Worm (Caenorhabditis elegans) whole organism, mixed stage, embryonic: ENCODE data around the gene lbp-4.

Experiments
- M03D4.4 ChIP-seq: sonication (generic microtip); optimal IDR thresholded peaks from 2 replicates; lab custom pipeline; 2017; ENCODE audit warnings: mild to moderate bottlenecking, missing genetic modification characterization, missing compliant biosample characterization
- bed-3 ChIP-seq: fragments of 200-800 bp; sonication (Bioruptor generic); optimal IDR thresholded peaks from 3 replicates; lab custom pipeline; 2018; ENCODE audit warnings: mild to moderate bottlenecking, missing genetic modification characterization, moderate library complexity, missing compliant biosample characterization
- blmp-1 ChIP-seq: fragments of 150-350 bp; optimal IDR thresholded peaks from 2 replicates; lab custom pipeline; 2014; ENCODE audit warnings: missing biosample characterization, missing genetic modification characterization
- ceh-83 ChIP-seq: fragments of 200-800 bp; sonication (Bioruptor generic); optimal IDR thresholded peaks from 2 replicates; lab custom pipeline; 2018; ENCODE audit warnings: mild to moderate bottlenecking, missing genetic modification characterization, missing compliant biosample characterization
- ces-1 ChIP-seq: fragments of 150-350 bp; optimal IDR thresholded peaks from 2 replicates; lab custom pipeline; 2014; ENCODE audit warnings: missing biosample characterization, missing genetic modification reagents, missing genetic modification characterization
- cnd-1 ChIP-seq: fragments of 200-800 bp; sonication (Bioruptor generic); optimal IDR thresholded peaks from 2 replicates; lab custom pipeline; 2018; ENCODE audit warnings: mild to moderate bottlenecking, missing genetic modification characterization, missing compliant biosample characterization
- elt-1 ChIP-seq: sonication (generic microtip); optimal IDR thresholded peaks from 2 replicates; lab custom pipeline; 2017; ENCODE audit warnings: missing genetic modification characterization, mild to moderate bottlenecking, missing compliant biosample characterization, antibody characterized with exemption, moderate library complexity, borderline replicate concordance; ENCODE audit not compliant: insufficient read depth
- elt-3 ChIP-seq: fragments of 150-350 bp; optimal IDR thresholded peaks from 2 replicates; lab custom pipeline; 2014; ENCODE audit warnings: missing biosample characterization, missing genetic modification characterization
- ham-2 ChIP-seq: fragments of 200-800 bp; sonication (Bioruptor generic); optimal IDR thresholded peaks from 2 replicates; lab custom pipeline; 2018; ENCODE audit warnings: mild to moderate bottlenecking, missing genetic modification characterization, missing compliant biosample characterization
- hlh-1 ChIP-seq: fragments of 150-350 bp; optimal IDR thresholded peaks from 2 replicates; lab custom pipeline; 2014; ENCODE audit warnings: missing biosample characterization, missing genetic modification reagents, missing genetic modification characterization
- lin-13 ChIP-seq: fragments of 150-350 bp; optimal IDR thresholded peaks from 2 replicates; lab custom pipeline; 2014; ENCODE audit warnings: missing biosample characterization, missing genetic modification characterization
- lin-32 ChIP-seq: fragments of 200-800 bp; sonication (Bioruptor generic); optimal IDR thresholded peaks from 2 replicates; lab custom pipeline; 2018; ENCODE audit warnings: mild to moderate bottlenecking, missing genetic modification characterization, missing compliant biosample characterization
- lsy-2 ChIP-seq: fragments of 150-350 bp; optimal IDR thresholded peaks from 2 replicates; lab custom pipeline; 2014; ENCODE audit warnings: missing biosample characterization, missing genetic modification characterization
- mab-5 ChIP-seq: fragments of 150-350 bp; optimal IDR thresholded peaks from 2 replicates; lab custom pipeline; 2014; ENCODE audit warnings: missing biosample characterization, missing genetic modification characterization
- mep-1 ChIP-seq: fragments of 150-350 bp; optimal IDR thresholded peaks from 2 replicates; lab custom pipeline; 2017; ENCODE audit warnings: missing biosample characterization, missing genetic modification reagents, missing genetic modification characterization, inconsistent platforms
- mls-2 ChIP-seq: sonication (generic microtip); optimal IDR thresholded peaks from 2 replicates; lab custom pipeline; 2016; ENCODE audit warnings: mild to moderate bottlenecking, missing genetic modification characterization, moderate library complexity, missing compliant biosample characterization
- nhr-12 ChIP-seq: fragments of 150-350 bp; optimal IDR thresholded peaks from 2 replicates; lab custom pipeline; 2014; ENCODE audit warnings: missing biosample characterization, missing genetic modification characterization
- nhr-2 ChIP-seq: fragments of 150-350 bp; optimal IDR thresholded peaks from 2 replicates; lab custom pipeline; 2014; ENCODE audit warnings: missing biosample characterization, missing genetic modification characterization
- nhr-237 ChIP-seq: fragments of 150-350 bp; optimal IDR thresholded peaks from 2 replicates; lab custom pipeline; 2014; ENCODE audit warnings: missing biosample characterization, missing genetic modification characterization
- nhr-28 ChIP-seq: fragments of 150-350 bp; optimal IDR thresholded peaks from 2 replicates; lab custom pipeline; 2014; ENCODE audit warnings: missing biosample characterization, missing genetic modification characterization
- nhr-76 ChIP-seq: sonication (generic microtip); optimal IDR thresholded peaks from 2 replicates; lab custom pipeline; 2017; ENCODE audit warnings: missing biosample characterization, missing genetic modification characterization
- pha-4 ChIP-seq: fragments of 150-350 bp; optimal IDR thresholded peaks from 2 replicates; lab custom pipeline; 2018; ENCODE audit warnings: missing biosample characterization, missing genetic modification reagents, missing genetic modification characterization
- sem-2 ChIP-seq: fragments of 200-800 bp; sonication (Bioruptor generic); optimal IDR thresholded peaks from 2 replicates; lab custom pipeline; 2018; ENCODE audit warnings: mild to moderate bottlenecking, missing genetic modification characterization, missing compliant biosample characterization
- snpc-4 ChIP-seq: fragments of 150-350 bp; optimal IDR thresholded peaks from 2 replicates; lab custom pipeline; 2014; ENCODE audit warnings: missing biosample characterization, missing genetic modification characterization
- tbx-8 ChIP-seq: fragments of 200-800 bp; sonication (Bioruptor generic); optimal IDR thresholded peaks from 2 replicates; lab custom pipeline; 2018; ENCODE audit warnings: mild to moderate bottlenecking, missing genetic modification characterization, moderate library complexity, missing compliant biosample characterization
- unc-120 ChIP-seq: sonication (generic microtip); optimal IDR thresholded peaks from 2 replicates; lab custom pipeline; 2017; ENCODE audit warnings: missing genetic modification characterization, missing compliant biosample characterization; ENCODE audit not compliant: poor library complexity, severe bottlenecking
- unc-62 ChIP-seq: fragments of 150-350 bp; optimal IDR thresholded peaks from 2 replicates; lab custom pipeline; 2014; ENCODE audit warnings: missing biosample characterization, missing genetic modification reagents, missing genetic modification characterization
- zip-8 ChIP-seq: fragments of 150-350 bp; optimal IDR thresholded peaks from 2 replicates; lab custom pipeline; 2014; ENCODE audit warnings: missing biosample characterization, missing genetic modification characterization
- ztf-11 ChIP-seq: fragments of 150-350 bp; optimal IDR thresholded peaks from 2 replicates; lab custom pipeline; 2014; ENCODE audit warnings: missing biosample characterization, missing genetic modification characterization

Gene lbp-4

ce11 chrV:7853900-7854299, 33.5 kb downstream of the lbp-4 start:
- TF ChIP-seq mep-1 (tag; lab: Kevin White, UChicago) (peak; percentile 27), lin-13 (no peak), ces-1 (GFP tag; lab: Kevin White, UChicago) (peak; percentile 11), ceh-83 (GFP tag; lab: Kevin White, UChicago) (no peak), tbx-8 (GFP tag; lab: Kevin White, UChicago) (no peak)

DNA sequence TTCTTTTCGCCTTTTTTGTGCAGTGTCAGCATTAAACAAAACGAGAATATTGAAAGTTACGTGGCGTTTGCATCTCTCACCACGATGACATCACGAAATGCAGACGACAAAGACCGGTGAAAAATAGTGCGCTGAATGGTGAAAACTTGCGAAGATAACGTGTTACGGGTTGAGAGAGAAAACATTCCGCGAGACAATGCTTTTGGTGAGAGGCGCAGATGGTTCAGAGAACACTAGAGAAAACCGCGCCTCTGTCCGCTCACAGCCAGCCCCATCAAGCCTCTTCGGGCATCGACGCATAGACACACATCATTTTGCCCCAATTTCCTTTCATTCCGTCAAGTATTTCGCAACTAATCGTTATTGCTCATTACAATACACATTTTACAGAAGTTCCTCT, 34.2 kb downstream of the lbp-4 start, which contains the start of the genes C37C3.9 and C37C3.18:
C37C3.9 (minus strand) TSS at position 98 of the 400 bp plus-strand sequence.
C37C3.18 (plus strand) TSS at position 391 of the 400 bp plus-strand sequence.
- TF ChIP-seq lin-13 (no peak), elt-3 (tag; lab: Kevin White, UChicago) (no peak), mep-1 (tag; lab: Kevin White, UChicago) (peak; percentile 58), elt-1 (no peak), ces-1 (GFP tag; lab: Kevin White, UChicago) (peak; percentile 49), blmp-1 (peak; percentile 2), unc-120 (peak; percentile 47), unc-62 (GFP tag; lab: Kevin White, UChicago) (peak; percentile 46), lsy-2 (tag; lab: Kevin White, UChicago) (peak; percentile 51), ham-2 (GFP tag; lab: Kevin White, UChicago) (peak; percentile 66), pha-4 (tag; lab: Kevin White, UChicago) (peak; percentile 75), nhr-237 (tag; lab: Kevin White, UChicago) (peak; percentile 49)

- TF ChIP-seq pha-4 (tag; lab: Kevin White, UChicago), result no peak
- TF ChIP-seq hlh-1 (tag; lab: Kevin White, UChicago), result no peak
- no peak for TF ChIP-seq mab-5
- TF ChIP-seq M03D4.4 (tag; lab: Kevin White, UChicago), result no peak
- TF ChIP-seq unc-120, result no peak
- TF ChIP-seq nhr-237 (tag; lab: Kevin White, UChicago), result no peak
- TF ChIP-seq, all 35 proteins: peak for 0
These were observed 35.1 kb downstream of the lbp-4 start, which contains the start of gene C37C3.2 for ce11 chrV:7855382-7855994. TSS of gene C37C3.2 (plus strand) at chrV:7855944.

DNA sequence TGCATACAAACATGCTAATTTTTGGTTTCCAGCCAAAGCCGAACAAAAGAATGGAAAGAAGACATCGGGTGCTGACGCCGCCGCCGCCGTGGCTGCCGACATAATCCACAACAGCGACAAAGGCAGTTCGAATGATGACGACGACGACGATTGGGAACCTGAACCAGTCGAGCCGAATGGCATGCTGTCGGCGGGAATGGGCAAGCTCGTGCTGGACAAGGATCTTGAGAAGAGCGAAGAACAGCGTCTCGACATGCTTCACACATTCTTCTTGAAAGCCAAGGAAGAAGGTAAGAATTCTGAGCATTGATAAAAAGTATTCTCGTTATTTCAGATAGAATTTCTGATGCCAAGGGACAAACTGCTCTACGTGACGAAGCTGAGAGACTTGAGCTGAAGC, 36.3 kb downstream of the lbp-4 start:
- no peak for TF ChIP-seq nhr-12 (tag; lab: Kevin White, UChicago)
- TF ChIP-seq elt-1, result no peak
- no peak for TF ChIP-seq unc-120
- TF ChIP-seq nhr-237 (tag; lab: Kevin White, UChicago), result no peak
- TF ChIP-seq ceh-83 (GFP tag; lab: Kevin White, UChicago), result no peak
- TF ChIP-seq snpc-4 (tag; lab: Kevin White, UChicago), result no peak
- no peak for TF ChIP-seq nhr-28 (tag; lab: Kevin White, UChicago)
- TF ChIP-seq mep-1 (tag; lab: Kevin White, UChicago), result no peak
- TF ChIP-seq bed-3 (GFP tag; lab: Kevin White, UChicago), result no peak
- TF ChIP-seq hlh-1 (tag; lab: Kevin White, UChicago), result no peak
- no peak for TF ChIP-seq nhr-2 (tag; lab: Kevin White, UChicago)
- TF ChIP-seq M03D4.4 (tag; lab: Kevin White, UChicago), result no peak
- no peak for TF ChIP-seq zip-8 (tag; lab: Kevin White, UChicago)
- no peak for TF ChIP-seq mls-2
- TF ChIP-seq cnd-1, result no peak
- no peak for TF ChIP-seq lsy-2 (tag; lab: Kevin White, UChicago)
- no peak for TF ChIP-seq ham-2 (GFP tag; lab: Kevin White, UChicago)
- no peak for TF ChIP-seq blmp-1

ce11 chrV:7857931-7858330, 37.6 kb downstream of the lbp-4 start, which contains the start of gene C37C3.1:
TSS of gene C37C3.1 (plus strand) at chrV:7857963.
- TF ChIP-seq ces-1 (GFP tag; lab: Kevin White, UChicago) (no peak), nhr-76 (tag; lab: Kevin White, UChicago) (no peak), lin-13 (no peak), nhr-28 (tag; lab: Kevin White, UChicago) (no peak), M03D4.4 (tag; lab: Kevin White, UChicago) (no peak), lsy-2 (tag; lab: Kevin White, UChicago) (no peak), nhr-237 (tag; lab: Kevin White, UChicago) (no peak), sem-2 (GFP tag; lab: Kevin White, UChicago) (no peak), unc-120 (no peak), ztf-11 (tag; lab: Kevin White, UChicago) (no peak), lin-32 (GFP tag; lab: Kevin White, UChicago) (no peak), hlh-1 (tag; lab: Kevin White, UChicago) (no peak), ceh-83 (GFP tag; lab: Kevin White, UChicago) (no peak), nhr-2 (tag; lab: Kevin White, UChicago) (no peak), ham-2 (GFP tag; lab: Kevin White, UChicago) (no peak)
